Worm (Caenorhabditis elegans): ENCODE results near the gene ced-8.

ced-8 gene

ce11 chrX:8455590-8456166 lies 39.0 kb upstream of the ced-8 start, which contains the start of gene dpy-6:
dpy-6 (minus strand) TSS chrX:8455640.
- peak; percentile 8 for TF ChIP-seq nhr-28 (tag; optimal IDR thresholded peaks at IDR 0.05)
- no peak for TF ChIP-seq mep-1 (tag; optimal IDR thresholded peaks at IDR 0.05)
- TF ChIP-seq ceh-82 (tag; optimal IDR thresholded peaks at IDR 0.05): no peak
- no peak for TF ChIP-seq zfp-3 (GFP tag; conservative IDR thresholded peaks at IDR 0.05)
- no peak for TF ChIP-seq nhr-237 (tag; optimal IDR thresholded peaks at IDR 0.05)
- no peak for TF ChIP-seq jun-1 (tag; optimal IDR thresholded peaks at IDR 0.05)
- no peak for TF ChIP-seq daf-12 (tag; optimal IDR thresholded peaks at IDR 0.05)
- peak in 1 of 2 experiments; percentile 29 for TF ChIP-seq unc-62 (GFP tag; optimal IDR thresholded peaks at IDR 0.05 in 1 of 2)
- TF ChIP-seq unc-62 (tag; optimal IDR thresholded peaks at IDR 0.05): no peak
- TF ChIP-seq ztf-11 (tag; optimal IDR thresholded peaks at IDR 0.05): no peak

- TF ChIP-seq dpl-1 (GFP tag; optimal IDR thresholded peaks at IDR 0.05): no peak
- TF ChIP-seq zip-11 (GFP tag; IDR thresholded peaks at IDR 0.05): no peak
- peak in 1 of 2 experiments; percentile 57 for TF ChIP-seq unc-62 (GFP tag; optimal IDR thresholded peaks at IDR 0.05 in 1 of 2)
- TF ChIP-seq unc-62 (tag; optimal IDR thresholded peaks at IDR 0.05): no peak
- TF ChIP-seq zfp-3 (GFP tag; conservative IDR thresholded peaks at IDR 0.05): no peak
- no peak for TF ChIP-seq F37D6.2 (tag; optimal IDR thresholded peaks at IDR 0.05)
Observed at ce11 chrX:8446108-8446507, 29.4 kb upstream of the ced-8 start, which contains the start of gene F16F9.1. F16F9.1 (plus strand) TSS chrX:8446408.

ce11 chrX:8444922-8445321 lies 28.2 kb upstream of the ced-8 start:
- peak in 1 of 2 experiments; percentile 63 for TF ChIP-seq unc-62 (GFP tag; optimal IDR thresholded peaks at IDR 0.05 in 1 of 2)
- TF ChIP-seq unc-62 (tag; optimal IDR thresholded peaks at IDR 0.05): no peak
- no peak for TF ChIP-seq nhr-77 (tag; optimal IDR thresholded peaks at IDR 0.05)
- no peak for TF ChIP-seq lir-3 (tag; optimal IDR thresholded peaks at IDR 0.05)

- TF ChIP-seq mdl-1 (tag; optimal IDR thresholded peaks at IDR 0.05) (peak in 1 of 2 experiments; percentile 13), lin-39 (tag; optimal IDR thresholded peaks at IDR 0.05) (no peak), lin-29 (GFP tag; IDR thresholded peaks at IDR 0.05) (no peak), ctbp-1 (GFP tag; IDR thresholded peaks at IDR 0.05) (no peak), tra-1 (GFP tag; IDR thresholded peaks at IDR 0.05) (0 out of 2 replicates have a peak, but pooled peaks have one; percentile 40), daf-19 (GFP tag; conservative IDR thresholded peaks at IDR 0.05) (no peak), zip-11 (GFP tag; IDR thresholded peaks at IDR 0.05) (no peak), R02D3.7 (tag; optimal IDR thresholded peaks at IDR 0.05) (no peak), F37D6.2 (tag; optimal IDR thresholded peaks at IDR 0.05) (no peak), nhr-28 (tag; optimal IDR thresholded peaks at IDR 0.05) (peak; percentile 47), nhr-25 (tag; optimal IDR thresholded peaks at IDR 0.05; ENCODE audit: borderline replicate concordance, insufficient read depth) (no peak), dmd-9 (GFP tag; IDR thresholded peaks at IDR 0.05) (no peak), ceh-82 (tag; optimal IDR thresholded peaks at IDR 0.05) (no peak), vab-7 (GFP tag; IDR thresholded peaks at IDR 0.05) (no peak), dmd-6 (GFP tag; IDR thresholded peaks at IDR 0.05) (peak; percentile 75), spr-3 (GFP tag; optimal IDR thresholded peaks at IDR 0.05) (no peak), hlh-30 (tag; optimal IDR thresholded peaks at IDR 0.05; ENCODE audit: insufficient read depth) (peak; percentile 72), ama-1 (optimal IDR thresholded peaks at IDR 0.05) (no peak), mxl-3 (GFP tag; optimal IDR thresholded peaks at IDR 0.05) (peak; percentile 14), ceh-44 (GFP tag; IDR thresholded peaks at IDR 0.05) (no peak), gei-8 (GFP tag; optimal IDR thresholded peaks at IDR 0.05) (no peak), Y75B8A.6 (GFP tag; IDR thresholded peaks at IDR 0.05) (no peak), ZK546.5 (tag; optimal IDR thresholded peaks at IDR 0.05) (no peak), T20F7.1 (GFP tag; optimal IDR thresholded peaks at IDR 0.05) (no peak), mep-1 (tag; optimal IDR thresholded peaks at IDR 0.05) (no peak), nhr-48 (tag; optimal IDR thresholded peaks at IDR 0.05) (peak; percentile 45), dmd-8 (GFP tag; IDR thresholded peaks at IDR 0.05) (no peak), daf-16 (GFP tag; optimal IDR thresholded peaks at IDR 0.05) (peak in 1 of 2 experiments; percentile 69), daf-16 (tag; optimal IDR thresholded peaks at IDR 0.05) (peak; percentile 61), snpc-4 (tag; optimal IDR thresholded peaks at IDR 0.05) (no peak), nhr-11 (tag; optimal IDR thresholded peaks at IDR 0.05) (no peak), nhr-76 (tag; optimal IDR thresholded peaks at IDR 0.05) (no peak), nhr-6 (tag; optimal IDR thresholded peaks at IDR 0.05) (no peak)
Observed at ce11 chrX:8440001-8440735, 23.4 kb upstream of the ced-8 start.

All from whole organism, L4 larva.